Worm (Caenorhabditis elegans): ENCODE data around the gene F01G10.9.

- TF ChIP-seq ama-1 (optimal IDR thresholded peaks at IDR 0.05) (no peak), hlh-13 (GFP tag; optimal IDR thresholded peaks at IDR 0.05) (no peak), fkh-10 (GFP tag; optimal IDR thresholded peaks at IDR 0.05) (no peak), mec-3 (tag; optimal IDR thresholded peaks at IDR 0.05; ENCODE audit: borderline replicate concordance) (no peak), dmd-4 (tag; optimal IDR thresholded peaks at IDR 0.05; ENCODE audit: borderline replicate concordance) (no peak), ref-2 (tag; optimal IDR thresholded peaks at IDR 0.05) (no peak), odd-2 (tag; optimal IDR thresholded peaks at IDR 0.05) (no peak), ztf-16 (tag; optimal IDR thresholded peaks at IDR 0.05) (no peak), nhr-11 (tag; optimal IDR thresholded peaks at IDR 0.05) (no peak), dve-1 (tag; optimal IDR thresholded peaks at IDR 0.05) (no peak)
Observed at ce11 chrIV:10250577-10251075, 8.8 kb downstream of the F01G10.9 start, which contains the start of gene daf-14.
